Worm (Caenorhabditis elegans) whole organism, midembryonic: Measurements from ENCODE around the gene lsm-1.

ENCODE experiments used
- cog-1 ChIP-seq: sonication (generic microtip); optimal IDR thresholded peaks from 2 replicates; lab custom pipeline; 2016; ENCODE audit warnings: missing genetic modification characterization, missing compliant biosample characterization
- med-1 ChIP-seq: sonication (generic microtip); optimal IDR thresholded peaks from 2 replicates; lab custom pipeline; 2017; ENCODE audit warnings: missing genetic modification characterization, mild to moderate bottlenecking, missing compliant biosample characterization, antibody characterized with exemption, missing genetic modification reagents; ENCODE audit not compliant: insufficient read depth
- tab-1 ChIP-seq: fragments of 200-800 bp; sonication (Bioruptor generic); IDR thresholded peaks from 2 replicates; pipeline ENCODE4 v1.3.6; 2022; ENCODE audit warnings: missing genetic modification characterization, missing compliant biosample characterization

DNA sequence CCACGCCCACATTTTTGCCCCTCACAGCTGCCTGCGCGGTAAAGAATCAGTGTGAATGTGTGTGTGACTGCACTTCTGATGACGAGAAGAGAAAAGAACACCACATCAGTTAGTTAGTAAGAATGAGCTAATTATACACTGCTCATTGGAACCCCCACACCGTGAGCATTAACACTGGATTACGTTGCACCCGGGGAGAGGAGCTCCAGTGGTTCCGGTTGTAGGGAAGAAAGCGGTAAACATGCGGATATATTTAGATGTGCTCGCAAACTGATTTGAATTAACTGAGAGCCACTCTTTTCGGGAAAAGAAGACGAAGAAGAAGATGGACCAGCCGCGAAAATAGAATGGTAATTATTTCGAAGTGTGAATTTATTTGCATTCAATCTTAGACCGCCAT lies 40.0 kb upstream of the lsm-1 start:
- TF ChIP-seq cog-1 (tag; lab: Kevin White, UChicago) (no peak), tab-1 (GFP tag; lab: Robert Waterston, UW) (no peak), med-1 (no peak)
